Fruit fly (Drosophila melanogaster) whole organism, embryonic: Measurements from ENCODE around the gene CycC.
A peak's percentile ranks its signal among the peaks of the same experiment; 100 is the strongest.

Experiments
- Aef1 ChIP-seq: fragments of 200-800 bp; sonication (Bioruptor generic); IDR thresholded peaks from 3 replicates; pipeline ENCODE4 v1.3.6; 2022; ENCODE audit warnings: missing biosample characterization, missing genetic modification characterization
- Antp ChIP-seq: fragments of 200-800 bp; sonication (Bioruptor generic); optimal IDR thresholded peaks from 3 replicates; lab custom pipeline; 2016; ENCODE audit warnings: missing biosample characterization, missing genetic modification characterization
- B-H1 ChIP-seq: fragments of 200-800 bp; sonication (Bioruptor generic); IDR thresholded peaks from 3 replicates; pipeline ENCODE4 v1.3.6; 2022; ENCODE audit warnings: missing biosample characterization, missing genetic modification characterization
- Bgb ChIP-seq: fragments of 200-800 bp; sonication (Bioruptor generic); IDR thresholded peaks from 2 replicates; pipeline ENCODE4 v1.3.6; 2022; ENCODE audit warnings: missing biosample characterization, missing genetic modification characterization; ENCODE audit not compliant: partially characterized antibody
- CG11504 ChIP-seq: fragments of 200-800 bp; sonication (Bioruptor generic); optimal IDR thresholded peaks from 3 replicates; lab custom pipeline; 2019; ENCODE audit warnings: missing biosample characterization, mild to moderate bottlenecking, missing genetic modification characterization, moderate library complexity
- CG15269 ChIP-seq: fragments of 200-800 bp; sonication (Bioruptor generic); optimal IDR thresholded peaks from 2 replicates; lab custom pipeline; 2018; ENCODE audit warnings: missing biosample characterization, mild to moderate bottlenecking, missing genetic modification characterization, moderate library complexity
- CG1603 ChIP-seq: fragments of 200-800 bp; sonication (Bioruptor generic); optimal IDR thresholded peaks from 2 replicates; lab custom pipeline; 2019; ENCODE audit warnings: missing biosample characterization, mild to moderate bottlenecking, missing genetic modification characterization, moderate library complexity
- CG2120 ChIP-seq: fragments of 200-800 bp; sonication (Bioruptor generic); optimal IDR thresholded peaks from 3 replicates; lab custom pipeline; 2016; ENCODE audit warnings: missing biosample characterization, missing genetic modification characterization
- CG2889 ChIP-seq: fragments of 200-800 bp; sonication (Bioruptor generic); IDR thresholded peaks from 3 replicates; pipeline ENCODE4 v1.3.6; 2022; ENCODE audit warnings: missing biosample characterization, missing genetic modification characterization
- CG32772 ChIP-seq: fragments of 200-800 bp; sonication (Bioruptor generic); IDR thresholded peaks from 2 replicates; pipeline ENCODE4 v1.3.6; 2022; ENCODE audit warnings: missing biosample characterization, missing genetic modification characterization
- CG5180 ChIP-seq: fragments of 200-800 bp; sonication (Bioruptor generic); optimal IDR thresholded peaks from 3 replicates; lab custom pipeline; 2017; ENCODE audit warnings: missing biosample characterization, missing genetic modification characterization, mild to moderate bottlenecking, moderate library complexity, missing genetic modification reagents
- CG6654 ChIP-seq: fragments of 200-800 bp; sonication (Bioruptor generic); optimal IDR thresholded peaks from 2 replicates; lab custom pipeline; 2017; ENCODE audit warnings: missing biosample characterization, mild to moderate bottlenecking, missing genetic modification characterization
- CG6854 ChIP-seq: fragments of 200-800 bp; sonication (Bioruptor generic); optimal IDR thresholded peaks from 3 replicates; lab custom pipeline; 2017; ENCODE audit warnings: missing biosample characterization, mild to moderate bottlenecking, missing genetic modification characterization
- CG9215 ChIP-seq: fragments of 200-800 bp; sonication (Bioruptor generic); IDR thresholded peaks from 2 replicates; pipeline ENCODE4 v1.3.6; 2022; ENCODE audit warnings: missing biosample characterization, missing genetic modification characterization
- CG9609 ChIP-seq: fragments of 200-800 bp; sonication (Bioruptor generic); optimal IDR thresholded peaks from 3 replicates; lab custom pipeline; 2016; ENCODE audit warnings: missing biosample characterization, missing genetic modification characterization
- Dad ChIP-seq: fragments of 200-800 bp; sonication (Bioruptor generic); optimal IDR thresholded peaks from 3 replicates; lab custom pipeline; 2016; ENCODE audit warnings: missing biosample characterization, missing genetic modification characterization
- Dref ChIP-seq: fragments of 200-800 bp; sonication (Bioruptor generic); IDR thresholded peaks from 2 replicates; pipeline ENCODE4 v1.3.6; 2022; ENCODE audit warnings: missing biosample characterization, missing genetic modification characterization
- E2f2 ChIP-seq: fragments of 200-800 bp; sonication (Bioruptor generic); IDR thresholded peaks from 2 replicates; pipeline ENCODE4 v1.3.6; 2022; ENCODE audit warnings: missing biosample characterization, missing genetic modification characterization
- GATAe ChIP-seq: fragments of 200-800 bp; sonication (Bioruptor generic); conservative IDR thresholded peaks from 2 replicates; pipeline ENCODE4 v1.3.6; 2022; ENCODE audit warnings: missing biosample characterization, missing genetic modification characterization
- H2.0 ChIP-seq: fragments of 200-800 bp; sonication (Bioruptor generic); IDR thresholded peaks from 2 replicates; pipeline ENCODE4 v1.3.6; 2022; ENCODE audit warnings: missing biosample characterization, missing genetic modification characterization
- Hand ChIP-seq: fragments of 200-800 bp; sonication (Bioruptor generic); optimal IDR thresholded peaks from 2 replicates; lab custom pipeline; 2017; ENCODE audit warnings: mild to moderate bottlenecking, missing biosample characterization, missing genetic modification reagents, missing genetic modification characterization
- Hey ChIP-seq: fragments of 200-800 bp; sonication (Bioruptor generic); optimal IDR thresholded peaks from 3 replicates; lab custom pipeline; 2018; ENCODE audit warnings: missing biosample characterization, mild to moderate bottlenecking, missing genetic modification characterization
- Hmr ChIP-seq: fragments of 200-800 bp; sonication (Bioruptor generic); optimal IDR thresholded peaks from 3 replicates; lab custom pipeline; 2017; ENCODE audit warnings: mild to moderate bottlenecking, missing biosample characterization, missing genetic modification reagents, missing genetic modification characterization
- Hr3 ChIP-seq: fragments of 200-800 bp; sonication (Bioruptor generic); optimal IDR thresholded peaks from 3 replicates; lab custom pipeline; 2016; ENCODE audit warnings: missing biosample characterization, missing genetic modification characterization
- MESR4 ChIP-seq: fragments of 200-800 bp; sonication (Bioruptor generic); optimal IDR thresholded peaks from 2 replicates; lab custom pipeline; 2018; ENCODE audit warnings: missing biosample characterization, mild to moderate bottlenecking, missing genetic modification characterization, moderate library complexity
- Mrtf ChIP-seq: fragments of 200-800 bp; sonication (Bioruptor generic); IDR thresholded peaks from 3 replicates; pipeline ENCODE4 v1.3.6; 2022; ENCODE audit warnings: missing biosample characterization, missing genetic modification characterization
- ato ChIP-seq: fragments of 200-800 bp; sonication (Bioruptor generic); IDR thresholded peaks from 2 replicates; pipeline ENCODE4 v1.3.6; 2022; ENCODE audit warnings: missing biosample characterization, missing genetic modification characterization; ENCODE audit not compliant: partially characterized antibody
- bsh ChIP-seq, 2 experiments: fragments of 200-800 bp; sonication (Bioruptor generic); optimal IDR thresholded peaks; 2 replicates each; lab custom pipeline; 2017 to 2018; ENCODE audit warnings: mild to moderate bottlenecking in 2 of 2, missing biosample characterization in 2 of 2, missing genetic modification characterization in 2 of 2, moderate library complexity in 1 of 2
- cad ChIP-seq: fragments of >200 bp; optimal IDR thresholded peaks from 2 replicates; lab custom pipeline; 2017; ENCODE audit warnings: missing biosample characterization, missing genetic modification characterization
- cg ChIP-seq: fragments of 200-800 bp; sonication (Bioruptor generic); optimal IDR thresholded peaks from 3 replicates; lab custom pipeline; 2019; ENCODE audit warnings: missing biosample characterization, mild to moderate bottlenecking, missing genetic modification characterization, moderate library complexity
- corto ChIP-seq: fragments of 200-800 bp; sonication (Bioruptor generic); optimal IDR thresholded peaks from 2 replicates; lab custom pipeline; 2016; ENCODE audit warnings: missing biosample characterization, mild to moderate bottlenecking, missing genetic modification characterization, moderate library complexity
- crp ChIP-seq, 2 experiments: fragments of 200-800 bp; sonication (Bioruptor generic); optimal IDR thresholded peaks; 2 replicates in 1 of 2; 3 replicates in 1 of 2; lab custom pipeline; 2017; ENCODE audit warnings: missing biosample characterization in 2 of 2, missing genetic modification characterization in 2 of 2, mild to moderate bottlenecking in 1 of 2, moderate library complexity in 1 of 2
- cwo ChIP-seq: fragments of 200-800 bp; sonication (Bioruptor generic); optimal IDR thresholded peaks from 3 replicates; lab custom pipeline; 2017; ENCODE audit warnings: missing biosample characterization, missing genetic modification characterization, mild to moderate bottlenecking, moderate library complexity, missing genetic modification reagents
- dati ChIP-seq: fragments of 200-800 bp; sonication (Bioruptor generic); IDR thresholded peaks from 2 replicates; pipeline ENCODE4 v1.3.6; 2022; ENCODE audit warnings: missing biosample characterization, missing genetic modification characterization
- dmrt99B ChIP-seq: fragments of 200-800 bp; sonication (Bioruptor generic); optimal IDR thresholded peaks from 2 replicates; lab custom pipeline; 2018; ENCODE audit warnings: missing biosample characterization, mild to moderate bottlenecking, missing genetic modification characterization, moderate library complexity
- dysf ChIP-seq: fragments of 200-800 bp; sonication (Bioruptor generic); IDR thresholded peaks from 3 replicates; pipeline ENCODE4 v1.3.6; 2022; ENCODE audit warnings: missing biosample characterization, missing genetic modification characterization
- ems ChIP-seq: fragments of 200-800 bp; sonication (Bioruptor generic); optimal IDR thresholded peaks from 3 replicates; lab custom pipeline; 2016; ENCODE audit warnings: missing biosample characterization, missing genetic modification characterization
- ewg ChIP-seq: fragments of 200-800 bp; sonication (Bioruptor generic); optimal IDR thresholded peaks from 3 replicates; lab custom pipeline; 2017; ENCODE audit warnings: mild to moderate bottlenecking, missing biosample characterization, missing genetic modification reagents, missing genetic modification characterization
- fd102C ChIP-seq: fragments of 200-800 bp; sonication (Bioruptor generic); optimal IDR thresholded peaks from 2 replicates; lab custom pipeline; 2018; ENCODE audit warnings: missing biosample characterization, mild to moderate bottlenecking, missing genetic modification characterization, moderate library complexity
- fu2 ChIP-seq: fragments of 200-800 bp; sonication (Bioruptor generic); optimal IDR thresholded peaks from 2 replicates; lab custom pipeline; 2016; ENCODE audit warnings: missing biosample characterization, missing genetic modification characterization
- gcm2 ChIP-seq: fragments of 200-800 bp; sonication (Bioruptor generic); optimal IDR thresholded peaks from 2 replicates; lab custom pipeline; 2016; ENCODE audit warnings: missing biosample characterization, missing genetic modification characterization
- onecut ChIP-seq: fragments of 200-800 bp; sonication (Bioruptor generic); IDR thresholded peaks from 2 replicates; pipeline ENCODE4 v1.3.6; 2022; ENCODE audit warnings: missing biosample characterization, missing genetic modification characterization
- prd ChIP-seq, 3 experiments: fragments of >200 bp in 2 of 3; fragments of 200-800 bp in 1 of 3; sonication (Bioruptor generic) in 1 of 3; optimal IDR thresholded peaks in 2 of 3; IDR thresholded peaks in 1 of 3; 2 replicates in 2 of 3; 3 replicates in 1 of 3; pipeline versions ENCODE4 v1.3.6 to Lab custom; 2017 to 2022; ENCODE audit warnings: missing biosample characterization in 1 of 3, missing genetic modification characterization in 1 of 3
- schlank ChIP-seq: fragments of 200-800 bp; sonication (Bioruptor generic); optimal IDR thresholded peaks from 2 replicates; lab custom pipeline; 2018; ENCODE audit warnings: missing biosample characterization, mild to moderate bottlenecking, missing genetic modification characterization
- sd ChIP-seq: fragments of 200-800 bp; sonication (Bioruptor generic); optimal IDR thresholded peaks from 3 replicates; lab custom pipeline; 2018; ENCODE audit warnings: missing biosample characterization, mild to moderate bottlenecking, missing genetic modification characterization, moderate library complexity
- sisA ChIP-seq: fragments of 200-800 bp; sonication (Bioruptor generic); IDR thresholded peaks from 2 replicates; pipeline ENCODE4 v1.3.6; 2022; ENCODE audit warnings: missing biosample characterization, missing genetic modification characterization
- ssp ChIP-seq: fragments of 200-800 bp; sonication (Bioruptor generic); IDR thresholded peaks from 2 replicates; pipeline ENCODE4 v1.3.6; 2022; ENCODE audit warnings: missing biosample characterization, missing genetic modification characterization
- wdn ChIP-seq: fragments of 200-800 bp; sonication (Bioruptor generic); IDR thresholded peaks from 2 replicates; pipeline ENCODE4 v1.3.6; 2022; ENCODE audit warnings: missing biosample characterization, missing genetic modification characterization
- zen ChIP-seq: fragments of 200-800 bp; sonication (Bioruptor generic); optimal IDR thresholded peaks from 3 replicates; lab custom pipeline; 2018; ENCODE audit warnings: missing biosample characterization, mild to moderate bottlenecking, missing genetic modification characterization, moderate library complexity
- zen2 ChIP-seq: fragments of 200-800 bp; sonication (Bioruptor generic); IDR thresholded peaks from 3 replicates; pipeline ENCODE4 v1.3.6; 2022; ENCODE audit warnings: missing biosample characterization, missing genetic modification characterization; ENCODE audit not compliant: partially characterized antibody

Gene CycC

DNA sequence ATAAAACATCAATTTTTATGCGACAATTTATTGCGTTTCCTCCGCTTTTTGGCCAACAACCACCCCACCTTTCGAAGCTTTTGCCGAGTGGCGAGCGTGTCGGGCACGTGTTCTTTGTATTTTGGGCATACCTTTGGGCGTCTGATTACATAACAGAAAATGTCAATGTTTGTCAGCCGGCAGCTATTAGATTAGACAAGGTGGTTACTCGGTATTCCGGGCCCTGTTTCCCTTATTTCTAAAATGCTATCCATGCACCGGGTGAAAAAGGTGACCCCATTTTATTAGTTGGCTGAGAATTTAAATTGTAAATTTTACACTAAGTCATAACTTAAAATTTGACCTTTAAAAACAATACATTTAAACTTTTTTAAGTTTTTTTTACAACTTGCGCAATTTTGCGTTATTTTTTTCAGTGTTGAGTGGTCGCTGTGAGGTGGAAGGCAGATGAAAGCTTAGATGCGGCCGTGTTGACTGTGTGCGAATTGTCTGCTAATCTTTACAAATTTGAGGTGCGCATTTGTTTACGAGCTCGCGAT is 22.5 kb upstream of the CycC start (continued):
- TF ChIP-seq corto (GFP tag; lab: Kevin White, UChicago) (no peak), Dad (GFP tag; lab: Kevin White, UChicago) (no peak), CG15269 (tag; lab: Kevin White, UChicago) (no peak), Aef1 (GFP tag; lab: Robert Waterston, UW) (no peak), Dref (GFP tag; lab: Robert Waterston, UW) (no peak), cwo (GFP tag; lab: Kevin White, UChicago) (peak; percentile 54), CG5180 (GFP tag; lab: Kevin White, UChicago) (no peak), ato (GFP tag; lab: Robert Waterston, UW) (no peak), Hey (peak; percentile 27), Mrtf (GFP tag; lab: Robert Waterston, UW) (0 out of 3 replicates have a peak, but pooled peaks have one; percentile 11), Bgb (no peak), wdn (GFP tag; lab: Robert Waterston, UW) (no peak), dati (GFP tag; lab: Robert Waterston, UW) (no peak), CG1603 (tag; lab: Kevin White, UChicago) (no peak), Hr3 (GFP tag; lab: Kevin White, UChicago) (no peak), CG9215 (GFP tag; lab: Robert Waterston, UW) (no peak), fu2 (GFP tag; lab: Kevin White, UChicago) (no peak), CG2120 (GFP tag; lab: Kevin White, UChicago) (peak; percentile 35), Hand (GFP tag; lab: Kevin White, UChicago) (no peak), CG32772 (no peak), cg (GFP tag; lab: Kevin White, UChicago) (no peak), ssp (GFP tag; lab: Robert Waterston, UW) (no peak), ems (GFP tag; lab: Kevin White, UChicago) (no peak), gcm2 (GFP tag; lab: Kevin White, UChicago) (no peak), schlank (tag; lab: Kevin White, UChicago) (no peak), CG2889 (GFP tag; lab: Robert Waterston, UW) (no peak), B-H1 (GFP tag; lab: Robert Waterston, UW) (no peak), prd (optimal IDR thresholded peaks at IDR 0.05; lab: Kevin White, UChicago) (no peak), prd (GFP tag; IDR thresholded peaks at IDR 0.05; lab: Robert Waterston, UW) (0 out of 3 replicates have a peak, but pooled peaks have one; percentile 5), crp (GFP tag; optimal IDR thresholded peaks at IDR 0.05; lab: Kevin White, UChicago) (no peak), ewg (GFP tag; lab: Kevin White, UChicago) (no peak), sisA (GFP tag; lab: Robert Waterston, UW) (peak; percentile 39), Hmr (GFP tag; lab: Kevin White, UChicago) (peak; percentile 12), onecut (GFP tag; lab: Robert Waterston, UW) (no peak), sd (tag; lab: Kevin White, UChicago) (no peak), bsh (GFP tag; optimal IDR thresholded peaks at IDR 0.05; lab: Kevin White, UChicago) (no peak), CG11504 (peak; percentile 55), GATAe (GFP tag; lab: Robert Waterston, UW) (no peak), E2f2 (no peak), dmrt99B (tag; lab: Kevin White, UChicago) (peak; percentile 20), cad (GFP tag; lab: Kevin White, UChicago) (no peak), MESR4 (no peak), zen (tag; lab: Kevin White, UChicago) (no peak), H2.0 (GFP tag; lab: Robert Waterston, UW) (no peak), zen2 (GFP tag; lab: Robert Waterston, UW) (no peak), CG9609 (GFP tag; lab: Kevin White, UChicago) (no peak), dysf (0 out of 3 replicates have a peak, but pooled peaks have one; percentile 16), fd102C (GFP tag; lab: Kevin White, UChicago) (no peak), CG6654 (GFP tag; lab: Kevin White, UChicago) (no peak), Antp (GFP tag; lab: Kevin White, UChicago) (no peak), CG6854 (GFP tag; lab: Kevin White, UChicago) (no peak)
